Fruit fly (Drosophila melanogaster) S2 (cell line): ENCODE results near the gene mus201.

Source experiments
- CG8478 ChIP-seq: fragments of >200 bp; optimal IDR thresholded peaks from 2 replicates; lab custom pipeline; 2018
- CTCF ChIP-seq, 2 experiments: fragments of >200 bp; optimal IDR thresholded peaks; 2 replicates each; lab custom pipeline; 2018

DNA sequence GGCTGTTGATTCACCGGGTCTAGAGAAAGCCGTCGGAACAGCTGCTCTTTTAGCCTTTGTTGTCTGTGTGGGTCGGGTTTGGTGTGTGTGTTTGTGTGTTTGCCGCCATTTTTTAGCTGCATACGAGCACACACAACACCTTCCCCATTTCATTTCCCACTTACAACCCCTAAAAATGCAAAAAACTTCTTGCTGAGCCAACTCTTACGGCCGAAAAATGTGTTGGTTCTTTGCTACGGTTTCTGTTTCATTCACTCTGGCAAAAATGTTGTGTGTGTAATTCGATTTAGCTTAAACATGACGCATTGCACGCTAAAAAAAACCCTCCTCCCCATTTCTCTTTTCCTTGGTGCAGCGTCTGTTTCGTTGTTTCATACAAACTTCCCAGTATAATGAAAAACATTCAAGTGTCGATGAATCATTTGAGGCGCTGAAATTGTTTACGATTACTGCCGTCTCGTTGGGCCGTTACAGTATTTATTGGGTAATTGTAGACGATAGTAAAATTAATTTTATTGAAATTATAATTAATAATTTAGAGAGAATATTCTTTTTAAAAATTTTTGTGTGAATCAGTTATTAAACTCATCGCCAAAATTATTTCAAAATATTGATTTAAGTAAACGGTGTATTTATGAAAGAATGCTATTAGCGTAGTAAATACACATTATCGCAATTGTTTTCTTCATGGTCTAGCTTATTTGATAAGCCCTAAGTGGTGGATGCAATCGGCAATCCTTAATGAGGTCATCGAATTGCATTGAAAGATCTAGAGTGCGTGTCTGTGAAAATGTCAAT, 11.8 kb upstream of the mus201 start:
- TF ChIP-seq CG8478 (lab: Kevin White, UChicago) (no peak), CTCF (optimal IDR thresholded peaks at IDR 0.05; lab: Kevin White, UChicago) (no peak)
